Worm (Caenorhabditis elegans): Measurements from ENCODE around the gene apt-9.

The apt-9 gene

DNA sequence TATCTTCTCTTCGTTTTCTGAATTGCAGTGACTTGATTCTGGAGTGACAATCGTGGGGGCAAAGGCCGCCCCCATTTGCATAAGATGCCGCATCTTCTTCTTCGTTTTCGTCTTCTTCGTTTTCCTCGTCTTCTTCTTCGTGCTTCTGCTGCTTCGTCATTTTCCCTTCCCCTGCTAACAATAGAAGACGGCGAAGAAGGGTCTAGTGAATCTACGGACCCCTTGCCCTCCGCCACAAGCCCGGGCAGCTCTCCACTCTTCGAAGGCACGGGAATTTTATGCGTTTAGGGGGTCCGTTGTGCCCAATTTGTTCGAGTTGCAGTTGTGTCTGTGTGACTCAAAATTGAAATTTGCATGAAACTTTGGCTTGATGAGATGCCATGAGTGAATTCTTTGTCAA is 36.5 kb upstream of the apt-9 start:
- peak in 1 of 3 experiments; percentile 5 for TF ChIP-seq ceh-82 (tag; optimal IDR thresholded peaks at IDR 0.05)
- TF ChIP-seq fos-1 (tag; optimal IDR thresholded peaks at IDR 0.05), result no peak
- no peak for TF ChIP-seq zip-4 (GFP tag; optimal IDR thresholded peaks at IDR 0.05)
- no peak for TF ChIP-seq F16B12.6 (tag; optimal IDR thresholded peaks at IDR 0.05)
- no peak for TF ChIP-seq vab-15 (tag; optimal IDR thresholded peaks at IDR 0.05)
- no peak for TF ChIP-seq tbx-2 (tag; optimal IDR thresholded peaks at IDR 0.05)
- TF ChIP-seq efl-1 (optimal IDR thresholded peaks at IDR 0.05), result no peak
- peak in 1 of 2 experiments; percentile 0 for TF ChIP-seq efl-1 (GFP tag; optimal IDR thresholded peaks at IDR 0.05 in 1 of 2)
- peak; percentile 2 for TF ChIP-seq ceh-63 (GFP tag; optimal IDR thresholded peaks at IDR 0.05)
- peak; percentile 10 for TF ChIP-seq lin-14 (GFP tag; optimal IDR thresholded peaks at IDR 0.05)
- no peak for TF ChIP-seq elt-2 (tag; optimal IDR thresholded peaks at IDR 0.05)
- TF ChIP-seq sox-4 (tag; optimal IDR thresholded peaks at IDR 0.05), result no peak
- no peak for TF ChIP-seq C16A3.4 (tag; optimal IDR thresholded peaks at IDR 0.05)

DNA sequence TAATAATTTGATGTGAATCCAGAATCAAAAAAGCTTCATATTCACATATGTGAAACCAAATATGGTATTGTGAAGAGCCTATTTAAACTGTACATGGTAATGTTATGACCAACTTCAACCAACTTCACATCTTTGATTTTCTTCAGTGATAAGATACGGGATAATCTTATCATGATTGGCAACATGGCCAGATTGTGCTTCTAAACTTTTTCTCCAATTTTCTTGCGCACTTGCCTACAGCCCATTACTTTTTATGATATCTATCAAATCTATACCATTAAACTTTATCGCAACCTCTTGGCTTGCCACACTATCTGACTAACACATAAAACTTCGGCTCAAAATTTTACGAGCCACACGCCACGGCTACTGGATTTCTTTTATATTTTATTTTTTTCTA is 35.9 kb upstream of the apt-9 start:
- TF ChIP-seq ceh-8 (GFP tag; optimal IDR thresholded peaks at IDR 0.05) (no peak), nhr-90 (tag; optimal IDR thresholded peaks at IDR 0.05; ENCODE audit: poor library complexity) (no peak), elt-2 (tag; optimal IDR thresholded peaks at IDR 0.05) (no peak), zag-1 (tag; optimal IDR thresholded peaks at IDR 0.05) (no peak), ceh-88 (GFP tag; IDR thresholded peaks at IDR 0.05) (no peak), lin-35 (GFP tag; optimal IDR thresholded peaks at IDR 0.05) (no peak), nhr-84 (tag; optimal IDR thresholded peaks at IDR 0.05) (no peak), lsy-2 (tag; optimal IDR thresholded peaks at IDR 0.05) (no peak), jun-1 (tag; optimal IDR thresholded peaks at IDR 0.05) (no peak), pax-3 (tag; optimal IDR thresholded peaks at IDR 0.05) (no peak), nhr-47 (tag; optimal IDR thresholded peaks at IDR 0.05) (no peak), elt-3 (tag; optimal IDR thresholded peaks at IDR 0.05) (peak in 4 of 6 experiments; percentile 85 to 91 (median 90)), aly-2 (tag; optimal IDR thresholded peaks at IDR 0.05) (no peak), sup-37 (GFP tag; optimal IDR thresholded peaks at IDR 0.05) (no peak), dsc-1 (tag; optimal IDR thresholded peaks at IDR 0.05) (peak; percentile 24), hlh-4 (tag; optimal IDR thresholded peaks at IDR 0.05) (no peak), nhr-28 (tag; optimal IDR thresholded peaks at IDR 0.05) (no peak), nhr-85 (tag) (peak; percentile 32), C34B4.2 (tag; optimal IDR thresholded peaks at IDR 0.05) (no peak), alr-1 (tag; optimal IDR thresholded peaks at IDR 0.05; ENCODE audit: borderline replicate concordance) (no peak), efl-1 (optimal IDR thresholded peaks at IDR 0.05) (no peak), efl-1 (GFP tag; optimal IDR thresholded peaks at IDR 0.05 in 1 of 2) (no peak), ets-5 (GFP tag; IDR thresholded peaks at IDR 0.05) (no peak), unc-130 (tag; optimal IDR thresholded peaks at IDR 0.05) (no peak), rnt-1 (tag; optimal IDR thresholded peaks at IDR 0.05) (peak; percentile 30), tlp-1 (tag; optimal IDR thresholded peaks at IDR 0.05) (no peak), ceh-90 (tag; optimal IDR thresholded peaks at IDR 0.05) (no peak), vab-15 (tag; optimal IDR thresholded peaks at IDR 0.05) (no peak), nhr-71 (tag; optimal IDR thresholded peaks at IDR 0.05) (no peak), mef-2 (tag; optimal IDR thresholded peaks at IDR 0.05) (no peak), blmp-1 (tag; optimal IDR thresholded peaks at IDR 0.05) (no peak), lin-14 (GFP tag; optimal IDR thresholded peaks at IDR 0.05) (no peak), C04F5.9 (tag; optimal IDR thresholded peaks at IDR 0.05) (no peak)
